Fruit fly (Drosophila melanogaster) whole organism, embryonic: Measurements from ENCODE around the gene Cks85A.
A peak's percentile ranks its signal among the peaks of the same experiment; 100 is the strongest.

ENCODE experiments used
- Atf3 ChIP-seq: fragments of 200-800 bp; sonication (Bioruptor generic); optimal IDR thresholded peaks from 3 replicates; lab custom pipeline; 2016; ENCODE audit warnings: missing biosample characterization, missing genetic modification characterization
- CG10366 ChIP-seq: fragments of 200-800 bp; sonication (Bioruptor generic); IDR thresholded peaks from 2 replicates; pipeline ENCODE4 v1.3.6; 2022; ENCODE audit warnings: missing biosample characterization, missing genetic modification characterization
- CG11093 ChIP-seq: fragments of 200-800 bp; sonication (Bioruptor generic); IDR thresholded peaks from 3 replicates; pipeline ENCODE4 v1.3.6; 2022; ENCODE audit warnings: missing biosample characterization, missing genetic modification characterization
- CG11504 ChIP-seq: fragments of 200-800 bp; sonication (Bioruptor generic); optimal IDR thresholded peaks from 3 replicates; lab custom pipeline; 2019; ENCODE audit warnings: missing biosample characterization, mild to moderate bottlenecking, missing genetic modification characterization, moderate library complexity
- CG11723 ChIP-seq: fragments of 200-800 bp; sonication (Bioruptor generic); optimal IDR thresholded peaks from 2 replicates; lab custom pipeline; 2017; ENCODE audit warnings: missing biosample characterization, mild to moderate bottlenecking, missing genetic modification characterization
- CG12659 ChIP-seq: fragments of 200-800 bp; sonication (Bioruptor generic); optimal IDR thresholded peaks from 3 replicates; lab custom pipeline; 2017; ENCODE audit warnings: mild to moderate bottlenecking, missing biosample characterization, missing genetic modification reagents, missing genetic modification characterization
- CG13296 ChIP-seq: fragments of 200-800 bp; sonication (Bioruptor generic); optimal IDR thresholded peaks from 3 replicates; lab custom pipeline; 2018; ENCODE audit warnings: missing biosample characterization, mild to moderate bottlenecking, missing genetic modification characterization
- CG14710 ChIP-seq: fragments of 200-800 bp; sonication (Bioruptor generic); optimal IDR thresholded peaks from 3 replicates; lab custom pipeline; 2019; ENCODE audit warnings: missing biosample characterization, mild to moderate bottlenecking, missing genetic modification characterization, moderate library complexity
- CG14965 ChIP-seq: fragments of 200-800 bp; sonication (Bioruptor generic); optimal IDR thresholded peaks from 2 replicates; lab custom pipeline; 2016; ENCODE audit warnings: missing biosample characterization, missing genetic modification characterization, borderline replicate concordance
- CG1602 ChIP-seq: fragments of 200-800 bp; sonication (Bioruptor generic); optimal IDR thresholded peaks from 3 replicates; lab custom pipeline; 2016; ENCODE audit warnings: missing biosample characterization, missing genetic modification characterization
- CG17385 ChIP-seq: fragments of 200-800 bp; sonication (Bioruptor generic); optimal IDR thresholded peaks from 3 replicates; lab custom pipeline; 2018; ENCODE audit warnings: missing biosample characterization, mild to moderate bottlenecking, missing genetic modification characterization
- CG17802 ChIP-seq: fragments of 200-800 bp; sonication (Bioruptor generic); optimal IDR thresholded peaks from 2 replicates; lab custom pipeline; 2018; ENCODE audit warnings: missing biosample characterization, mild to moderate bottlenecking, missing genetic modification characterization, moderate library complexity
- CG2875 ChIP-seq: fragments of 200-800 bp; sonication (Bioruptor generic); optimal IDR thresholded peaks from 2 replicates; lab custom pipeline; 2017; ENCODE audit warnings: missing biosample characterization, mild to moderate bottlenecking, missing genetic modification characterization, missing genetic modification reagents
- CG32767 ChIP-seq: fragments of 200-800 bp; sonication (Bioruptor generic); IDR thresholded peaks from 2 replicates; pipeline ENCODE4 v1.3.6; 2022; ENCODE audit warnings: missing biosample characterization, missing genetic modification characterization
- CG6689 ChIP-seq: fragments of 200-800 bp; sonication (Bioruptor generic); IDR thresholded peaks from 2 replicates; pipeline ENCODE4 v1.3.6; 2022; ENCODE audit warnings: missing biosample characterization, missing genetic modification characterization
- CG6791 ChIP-seq: fragments of 200-800 bp; sonication (Bioruptor generic); IDR thresholded peaks from 3 replicates; pipeline ENCODE4 v1.3.6; 2022; ENCODE audit warnings: missing biosample characterization, missing genetic modification characterization; ENCODE audit not compliant: partially characterized antibody
- CG8281 ChIP-seq: fragments of 200-800 bp; sonication (Bioruptor generic); optimal IDR thresholded peaks from 2 replicates; lab custom pipeline; 2018; ENCODE audit warnings: missing biosample characterization, mild to moderate bottlenecking, missing genetic modification characterization, moderate library complexity
- CG9876 ChIP-seq: fragments of 200-800 bp; sonication (Bioruptor generic); optimal IDR thresholded peaks from 2 replicates; lab custom pipeline; 2016; ENCODE audit warnings: missing biosample characterization, missing genetic modification characterization
- Dfd ChIP-seq, 2 experiments: fragments of >200 bp; optimal IDR thresholded peaks; 2 replicates each; lab custom pipeline; 2017; ENCODE audit warnings: missing biosample characterization in 2 of 2, missing genetic modification characterization in 2 of 2
- Doc2 ChIP-seq: fragments of 200-800 bp; sonication (Bioruptor generic); IDR thresholded peaks from 2 replicates; pipeline ENCODE4 v1.3.6; 2022; ENCODE audit warnings: missing biosample characterization, missing genetic modification characterization
- Fer1 ChIP-seq: fragments of 200-800 bp; sonication (Bioruptor generic); optimal IDR thresholded peaks from 2 replicates; lab custom pipeline; 2017; ENCODE audit warnings: missing biosample characterization, mild to moderate bottlenecking, missing genetic modification characterization
- GATAe ChIP-seq: fragments of 200-800 bp; sonication (Bioruptor generic); conservative IDR thresholded peaks from 2 replicates; pipeline ENCODE4 v1.3.6; 2022; ENCODE audit warnings: missing biosample characterization, missing genetic modification characterization
- HLH4C ChIP-seq: fragments of 200-800 bp; sonication (Bioruptor generic); IDR thresholded peaks from 3 replicates; pipeline ENCODE4 v1.3.6; 2022; ENCODE audit warnings: missing biosample characterization, missing genetic modification characterization; ENCODE audit not compliant: partially characterized antibody
- HLH54F ChIP-seq: fragments of 200-800 bp; sonication (Bioruptor generic); optimal IDR thresholded peaks from 3 replicates; lab custom pipeline; 2016; ENCODE audit warnings: missing biosample characterization, missing genetic modification characterization
- Hand ChIP-seq: fragments of 200-800 bp; sonication (Bioruptor generic); optimal IDR thresholded peaks from 2 replicates; lab custom pipeline; 2017; ENCODE audit warnings: mild to moderate bottlenecking, missing biosample characterization, missing genetic modification reagents, missing genetic modification characterization
- Nf-YB ChIP-seq: fragments of 200-800 bp; sonication (Bioruptor generic); optimal IDR thresholded peaks from 3 replicates; lab custom pipeline; 2019; ENCODE audit warnings: missing biosample characterization, mild to moderate bottlenecking, missing genetic modification characterization, moderate library complexity
- Opbp ChIP-seq: fragments of 200-800 bp; sonication (Bioruptor generic); IDR thresholded peaks from 3 replicates; pipeline ENCODE4 v1.3.6; 2022; ENCODE audit warnings: missing biosample characterization, missing genetic modification characterization; ENCODE audit not compliant: partially characterized antibody
- Optix ChIP-seq: fragments of 200-800 bp; sonication (Bioruptor generic); IDR thresholded peaks from 3 replicates; pipeline ENCODE4 v1.3.6; 2022; ENCODE audit warnings: missing biosample characterization, missing genetic modification characterization
- Ptx1 ChIP-seq: fragments of 200-800 bp; sonication (Bioruptor generic); IDR thresholded peaks from 2 replicates; pipeline ENCODE4 v1.3.6; 2022; ENCODE audit warnings: missing biosample characterization, missing genetic modification characterization
- Sox100B ChIP-seq: fragments of 200-800 bp; sonication (Bioruptor generic); optimal IDR thresholded peaks from 3 replicates; lab custom pipeline; 2018; ENCODE audit warnings: missing biosample characterization, mild to moderate bottlenecking, missing genetic modification characterization
- ac ChIP-seq: fragments of 200-800 bp; sonication (Bioruptor generic); optimal IDR thresholded peaks from 3 replicates; lab custom pipeline; 2017; ENCODE audit warnings: missing biosample characterization, mild to moderate bottlenecking, missing genetic modification characterization
- al ChIP-seq: fragments of 200-800 bp; sonication (Bioruptor generic); IDR thresholded peaks from 2 replicates; pipeline ENCODE4 v1.3.6; 2022; ENCODE audit warnings: missing biosample characterization, missing genetic modification characterization
- btn ChIP-seq: fragments of 200-800 bp; sonication (Bioruptor generic); optimal IDR thresholded peaks from 2 replicates; lab custom pipeline; 2016; ENCODE audit warnings: missing biosample characterization, missing genetic modification characterization
- cas ChIP-seq: fragments of 200-800 bp; sonication (Bioruptor generic); IDR thresholded peaks from 2 replicates; pipeline ENCODE4 v1.3.6; 2022; ENCODE audit warnings: missing biosample characterization, missing genetic modification characterization
- caup ChIP-seq: fragments of 200-800 bp; sonication (Bioruptor generic); optimal IDR thresholded peaks from 3 replicates; lab custom pipeline; 2017; ENCODE audit warnings: missing biosample characterization, mild to moderate bottlenecking, missing genetic modification characterization, moderate library complexity; ENCODE audit not compliant: severe bottlenecking
- ci ChIP-seq: fragments of 200-800 bp; sonication (Bioruptor generic); IDR thresholded peaks from 3 replicates; pipeline ENCODE4 v1.3.6; 2022; ENCODE audit warnings: missing biosample characterization, missing genetic modification characterization
- corto ChIP-seq: fragments of 200-800 bp; sonication (Bioruptor generic); optimal IDR thresholded peaks from 2 replicates; lab custom pipeline; 2016; ENCODE audit warnings: missing biosample characterization, mild to moderate bottlenecking, missing genetic modification characterization, moderate library complexity
- croc ChIP-seq: fragments of 200-800 bp; sonication (Bioruptor generic); conservative IDR thresholded peaks from 3 replicates; pipeline ENCODE4 v1.3.6; 2022; ENCODE audit warnings: missing biosample characterization, missing genetic modification characterization
- da ChIP-seq: fragments of 200-800 bp; sonication (Bioruptor generic); optimal IDR thresholded peaks from 2 replicates; lab custom pipeline; 2016; ENCODE audit warnings: missing biosample characterization, missing genetic modification characterization
- en ChIP-seq: fragments of 200-800 bp; sonication (Bioruptor generic); optimal IDR thresholded peaks from 2 replicates; lab custom pipeline; 2016; ENCODE audit warnings: missing biosample characterization, missing genetic modification characterization
- gce ChIP-seq: fragments of 200-800 bp; sonication (Bioruptor generic); IDR thresholded peaks from 3 replicates; pipeline ENCODE4 v1.3.6; 2022; ENCODE audit warnings: missing biosample characterization, missing genetic modification characterization
- gfzf ChIP-seq: fragments of 200-800 bp; sonication (Bioruptor generic); optimal IDR thresholded peaks from 2 replicates; lab custom pipeline; 2016; ENCODE audit warnings: missing biosample characterization, mild to moderate bottlenecking, missing genetic modification characterization, moderate library complexity
- ham ChIP-seq: fragments of 200-800 bp; sonication (Bioruptor generic); IDR thresholded peaks from 2 replicates; pipeline ENCODE4 v1.3.6; 2022; ENCODE audit warnings: missing biosample characterization, missing genetic modification characterization
- hbn ChIP-seq: fragments of 200-800 bp; sonication (Bioruptor generic); IDR thresholded peaks from 2 replicates; pipeline ENCODE4 v1.3.6; 2022; ENCODE audit warnings: missing biosample characterization, missing genetic modification characterization; ENCODE audit not compliant: partially characterized antibody
- hkb ChIP-seq, 2 experiments: fragments of 200-800 bp in 1 of 2; fragments of >200 bp in 1 of 2; sonication (Bioruptor generic) in 1 of 2; IDR thresholded peaks in 1 of 2; optimal IDR thresholded peaks in 1 of 2; 2 replicates each; pipeline versions ENCODE4 v1.3.6 to Lab custom; 2017 to 2022; ENCODE audit warnings: missing biosample characterization in 1 of 2, missing genetic modification characterization in 1 of 2
- inv ChIP-seq: fragments of 200-800 bp; sonication (Bioruptor generic); IDR thresholded peaks from 2 replicates; pipeline ENCODE4 v1.3.6; 2022; ENCODE audit warnings: missing biosample characterization, missing genetic modification characterization; ENCODE audit not compliant: partially characterized antibody
- kni ChIP-seq: fragments of 200-800 bp; sonication (Bioruptor generic); optimal IDR thresholded peaks from 3 replicates; lab custom pipeline; 2017; ENCODE audit warnings: mild to moderate bottlenecking, missing biosample characterization, missing genetic modification reagents, missing genetic modification characterization
- sim ChIP-seq: fragments of 200-800 bp; sonication (Bioruptor generic); IDR thresholded peaks from 2 replicates; pipeline ENCODE4 v1.3.6; 2022; ENCODE audit warnings: missing biosample characterization, missing genetic modification characterization
- zfh1 ChIP-seq: fragments of 200-800 bp; sonication (Bioruptor generic); IDR thresholded peaks from 3 replicates; pipeline ENCODE4 v1.3.6; 2022; ENCODE audit warnings: missing biosample characterization, missing genetic modification characterization

Cks85A gene

dm6 chr3R:8676560-8677000, 41.7 kb downstream of the Cks85A start, which contains the start of the genes Unc50, CG11755 and CG8043 (continued):
- TF ChIP-seq Doc2 (GFP tag; lab: Robert Waterston, UW) (no peak), Atf3 (GFP tag; lab: Kevin White, UChicago) (peak; percentile 23), hbn (GFP tag; lab: Robert Waterston, UW) (peak; percentile 99), CG32767 (GFP tag; lab: Robert Waterston, UW) (peak; percentile 32; the same call in 1 of the 2 replicates), sim (GFP tag; lab: Robert Waterston, UW) (no peak), ac (GFP tag; lab: Kevin White, UChicago) (peak; percentile 14), ham (GFP tag; lab: Robert Waterston, UW) (no peak), btn (GFP tag; lab: Kevin White, UChicago) (no peak), CG9876 (GFP tag; lab: Kevin White, UChicago) (peak; percentile 50), en (GFP tag; lab: Kevin White, UChicago) (peak; percentile 8), gfzf (GFP tag; lab: Kevin White, UChicago) (peak; percentile 85), da (GFP tag; lab: Kevin White, UChicago) (no peak), croc (GFP tag; lab: Robert Waterston, UW) (peak; percentile 50; the same call in 2 of the 3 replicates), Hand (GFP tag; lab: Kevin White, UChicago) (no peak), CG8281 (tag; lab: Kevin White, UChicago) (peak; percentile 41), caup (peak; percentile 52), CG17385 (GFP tag; lab: Kevin White, UChicago) (peak; percentile 71), cas (peak; percentile 76), CG11723 (peak; percentile 49), corto (peak; percentile 72), ci (GFP tag; lab: Robert Waterston, UW) (no peak; the same call in 2 of the 3 replicates), hkb (optimal IDR thresholded peaks at IDR 0.05; lab: Kevin White, UChicago) (peak; percentile 86), hkb (GFP tag; IDR thresholded peaks at IDR 0.05; lab: Robert Waterston, UW) (peak; percentile 72), al (GFP tag; lab: Robert Waterston, UW) (peak; percentile 81), Optix (GFP tag; lab: Robert Waterston, UW) (peak; percentile 45; the same call in 1 of the 3 replicates), GATAe (GFP tag; lab: Robert Waterston, UW) (peak; percentile 78), Fer1 (GFP tag; lab: Kevin White, UChicago) (no peak), kni (GFP tag; lab: Kevin White, UChicago) (peak; percentile 52), inv (peak; percentile 97), CG1602 (GFP tag; lab: Kevin White, UChicago) (peak; percentile 75), CG13296 (peak; percentile 69), Sox100B (GFP tag; lab: Kevin White, UChicago) (peak; percentile 73), Nf-YB (GFP tag; lab: Kevin White, UChicago) (peak; percentile 62), gce (no peak), Dfd (GFP tag; optimal IDR thresholded peaks at IDR 0.05; lab: Kevin White, UChicago) (no peak), zfh1 (GFP tag; lab: Robert Waterston, UW) (peak; percentile 68), HLH54F (GFP tag; lab: Kevin White, UChicago) (peak; percentile 69), Opbp (GFP tag; lab: Robert Waterston, UW) (peak; percentile 91), CG10366 (GFP tag; lab: Robert Waterston, UW) (peak; percentile 48; the same call in 1 of the 2 replicates), CG6791 (GFP tag; lab: Robert Waterston, UW) (peak; percentile 92), HLH4C (peak; percentile 94), CG17802 (tag; lab: Kevin White, UChicago) (no peak), CG6689 (GFP tag; lab: Robert Waterston, UW) (peak; percentile 74), CG11504 (tag; lab: Kevin White, UChicago) (peak; percentile 80), CG2875 (GFP tag; lab: Kevin White, UChicago) (peak; percentile 51), CG12659 (GFP tag; lab: Kevin White, UChicago) (peak; percentile 86), CG11093 (GFP tag; lab: Robert Waterston, UW) (peak; percentile 73; the same call in 2 of the 3 replicates), CG14965 (GFP tag; lab: Kevin White, UChicago) (no peak), Ptx1 (GFP tag; lab: Robert Waterston, UW) (peak; percentile 75), CG14710 (peak; percentile 89)
